Fruit fly (Drosophila melanogaster): ENCODE measurements around the gene CG34450.

- TF ChIP-seq pan (optimal IDR thresholded peaks at IDR 0.05) (no peak), EcR (GFP tag; optimal IDR thresholded peaks at IDR 0.05) (no peak), psq (optimal IDR thresholded peaks at IDR 0.05) (no peak)
Measured at dm6 chrX:9344482-9345106, 14.3 kb upstream of the CG34450 start.

Data from whole organism.